Fruit fly (Drosophila melanogaster): ENCODE results near the gene Alg1.
A peak's percentile ranks its signal among the peaks of the same experiment; 100 is the strongest.

Gene Alg1

dm6 chr3R:17794335-17795074, 16.4 kb downstream of the Alg1 start, which contains the start of gene CG43102 (continued):
- TF ChIP-seq CG31365 (tag; optimal IDR thresholded peaks at IDR 0.05) (no peak), Trl (optimal IDR thresholded peaks at IDR 0.05) (no peak), Trl (GFP tag; optimal IDR thresholded peaks at IDR 0.05) (peak; percentile 3), CG11723 (GFP tag; optimal IDR thresholded peaks at IDR 0.05) (peak; percentile 33), nom (GFP tag; optimal IDR thresholded peaks at IDR 0.05) (peak; percentile 51), fd3F (GFP tag; optimal IDR thresholded peaks at IDR 0.05) (peak; percentile 49), unpg (GFP tag; optimal IDR thresholded peaks at IDR 0.05) (peak; percentile 74), CG17912 (GFP tag; optimal IDR thresholded peaks at IDR 0.05) (peak; percentile 12), inv (GFP tag; IDR thresholded peaks at IDR 0.05; ENCODE audit: partially characterized antibody) (peak; percentile 55), fd96Cb (tag; optimal IDR thresholded peaks at IDR 0.05) (peak; percentile 49), Meics (GFP tag; optimal IDR thresholded peaks at IDR 0.05) (peak; percentile 64), Atf3 (GFP tag; optimal IDR thresholded peaks at IDR 0.05) (peak; percentile 46), ftz-f1 (GFP tag; optimal IDR thresholded peaks at IDR 0.05) (peak; percentile 83), CG10959 (GFP tag; IDR thresholded peaks at IDR 0.05) (peak; percentile 25; the same call in 1 of the 2 replicates), CG14710 (tag; optimal IDR thresholded peaks at IDR 0.05) (peak; percentile 80), disco-r (GFP tag; optimal IDR thresholded peaks at IDR 0.05) (no peak), CG10979 (tag; optimal IDR thresholded peaks at IDR 0.05) (peak; percentile 44), Doc2 (GFP tag; IDR thresholded peaks at IDR 0.05) (no peak), run (tag; optimal IDR thresholded peaks at IDR 0.05) (peak; percentile 37), sob (GFP tag; IDR thresholded peaks at IDR 0.05) (peak; percentile 79), ATbp (GFP tag; optimal IDR thresholded peaks at IDR 0.05) (peak; percentile 57), dmrt11E (tag; optimal IDR thresholded peaks at IDR 0.05) (peak; percentile 7), Chrac-16 (GFP tag; optimal IDR thresholded peaks at IDR 0.05) (peak; percentile 49), Lim3 (GFP tag; IDR thresholded peaks at IDR 0.05) (no peak), CG10462 (GFP tag; optimal IDR thresholded peaks at IDR 0.05) (no peak), bigmax (GFP tag; optimal IDR thresholded peaks at IDR 0.05) (no peak), CG6791 (GFP tag; IDR thresholded peaks at IDR 0.05; ENCODE audit: partially characterized antibody) (peak; percentile 49; the same call in 2 of the 3 replicates), dati (GFP tag; IDR thresholded peaks at IDR 0.05) (no peak), tll (GFP tag; optimal IDR thresholded peaks at IDR 0.05) (no peak), vnd (GFP tag; IDR thresholded peaks at IDR 0.05; ENCODE audit: partially characterized antibody) (peak; percentile 69), NK7.1 (GFP tag; optimal IDR thresholded peaks at IDR 0.05) (no peak), pita (GFP tag; optimal IDR thresholded peaks at IDR 0.05) (no peak), CG34224 (GFP tag; IDR thresholded peaks at IDR 0.05; ENCODE audit: partially characterized antibody) (peak; percentile 51), CG15269 (tag; optimal IDR thresholded peaks at IDR 0.05) (peak; percentile 78), Fer3 (tag; optimal IDR thresholded peaks at IDR 0.05) (peak; percentile 74), CG8388 (GFP tag; optimal IDR thresholded peaks at IDR 0.05) (peak; percentile 51), row (GFP tag; IDR thresholded peaks at IDR 0.05) (peak; percentile 73), Antp (GFP tag; optimal IDR thresholded peaks at IDR 0.05) (peak; percentile 35), CG34422 (GFP tag; IDR thresholded peaks at IDR 0.05) (peak; percentile 79), tgo (GFP tag; IDR thresholded peaks at IDR 0.05) (peak; percentile 75), rib (GFP tag; IDR thresholded peaks at IDR 0.05) (no peak; the same call in none of the 2 replicates), chn (GFP tag; optimal IDR thresholded peaks at IDR 0.05) (peak; percentile 24), NC2α (GFP tag; optimal IDR thresholded peaks at IDR 0.05) (peak; percentile 3), CG3847 (GFP tag; IDR thresholded peaks at IDR 0.05) (peak; percentile 46; the same call in 1 of the 2 replicates), bowl (GFP tag; IDR thresholded peaks at IDR 0.05) (peak; percentile 50; the same call in 1 of the 2 replicates), CG16779 (GFP tag; IDR thresholded peaks at IDR 0.05) (0 out of 2 replicates have a peak, but pooled peaks have one; percentile 22), sd (tag; optimal IDR thresholded peaks at IDR 0.05) (peak; percentile 61), Drgx (GFP tag; IDR thresholded peaks at IDR 0.05) (peak; percentile 77), onecut (GFP tag; IDR thresholded peaks at IDR 0.05) (peak; percentile 57)
